Fruit fly (Drosophila melanogaster) whole organism, embryonic: Measurements from ENCODE around the gene CG14147.

ENCODE experiments used
- ATbp ChIP-seq: fragments of 200-800 bp; sonication (Bioruptor generic); optimal IDR thresholded peaks from 2 replicates; lab custom pipeline; 2017; ENCODE audit warnings: missing biosample characterization, mild to moderate bottlenecking, missing genetic modification characterization, missing genetic modification reagents
- Atf3 ChIP-seq: fragments of 200-800 bp; sonication (Bioruptor generic); optimal IDR thresholded peaks from 3 replicates; lab custom pipeline; 2016; ENCODE audit warnings: missing biosample characterization, missing genetic modification characterization
- BEAF-32 ChIP-seq: fragments of 200-800 bp; sonication (Bioruptor generic); optimal IDR thresholded peaks from 3 replicates; lab custom pipeline; 2017; ENCODE audit warnings: missing biosample characterization, missing genetic modification characterization, mild to moderate bottlenecking, moderate library complexity, missing genetic modification reagents
- BtbVII ChIP-seq: fragments of 200-800 bp; sonication (Bioruptor generic); optimal IDR thresholded peaks from 3 replicates; lab custom pipeline; 2017; ENCODE audit warnings: missing biosample characterization, mild to moderate bottlenecking, missing genetic modification characterization
- CG10431 ChIP-seq: fragments of 200-800 bp; sonication (Bioruptor generic); optimal IDR thresholded peaks from 3 replicates; lab custom pipeline; 2018; ENCODE audit warnings: missing biosample characterization, mild to moderate bottlenecking, missing genetic modification characterization
- CG11093 ChIP-seq: fragments of 200-800 bp; sonication (Bioruptor generic); IDR thresholded peaks from 3 replicates; pipeline ENCODE4 v1.3.6; 2022; ENCODE audit warnings: missing biosample characterization, missing genetic modification characterization
- CG11723 ChIP-seq: fragments of 200-800 bp; sonication (Bioruptor generic); optimal IDR thresholded peaks from 2 replicates; lab custom pipeline; 2017; ENCODE audit warnings: missing biosample characterization, mild to moderate bottlenecking, missing genetic modification characterization
- CG14667 ChIP-seq: fragments of 200-800 bp; sonication (Bioruptor generic); IDR thresholded peaks from 2 replicates; pipeline ENCODE4 v1.3.6; 2022; ENCODE audit warnings: missing biosample characterization, missing genetic modification characterization
- CG15514 ChIP-seq: fragments of 200-800 bp; sonication (Bioruptor generic); optimal IDR thresholded peaks from 3 replicates; lab custom pipeline; 2017; ENCODE audit warnings: missing biosample characterization, missing genetic modification characterization, mild to moderate bottlenecking, moderate library complexity, missing genetic modification reagents
- CG17568 ChIP-seq: fragments of 200-800 bp; sonication (Bioruptor generic); optimal IDR thresholded peaks from 2 replicates; lab custom pipeline; 2018; ENCODE audit warnings: missing biosample characterization, mild to moderate bottlenecking, missing genetic modification characterization, moderate library complexity
- CG17912 ChIP-seq: fragments of 200-800 bp; sonication (Bioruptor generic); optimal IDR thresholded peaks from 2 replicates; lab custom pipeline; 2018; ENCODE audit warnings: missing biosample characterization, mild to moderate bottlenecking, missing genetic modification characterization
- CG18599 ChIP-seq: fragments of 200-800 bp; sonication (Bioruptor generic); optimal IDR thresholded peaks from 3 replicates; lab custom pipeline; 2017; ENCODE audit warnings: missing biosample characterization, missing genetic modification characterization, mild to moderate bottlenecking, moderate library complexity, missing genetic modification reagents
- CG3065 ChIP-seq: fragments of 200-800 bp; sonication (Bioruptor generic); optimal IDR thresholded peaks from 2 replicates; lab custom pipeline; 2016; ENCODE audit warnings: missing biosample characterization, missing genetic modification characterization
- CG31388 ChIP-seq: fragments of 200-800 bp; sonication (Bioruptor generic); optimal IDR thresholded peaks from 2 replicates; lab custom pipeline; 2016; ENCODE audit warnings: missing biosample characterization, missing genetic modification characterization
- CG3163 ChIP-seq: fragments of 200-800 bp; sonication (Bioruptor generic); optimal IDR thresholded peaks from 3 replicates; lab custom pipeline; 2016; ENCODE audit warnings: missing biosample characterization, missing genetic modification characterization
- CG34376 ChIP-seq: fragments of 200-800 bp; sonication (Bioruptor generic); optimal IDR thresholded peaks from 2 replicates; lab custom pipeline; 2018; ENCODE audit warnings: missing biosample characterization, mild to moderate bottlenecking, missing genetic modification characterization
- CG34422 ChIP-seq: fragments of 200-800 bp; sonication (Bioruptor generic); IDR thresholded peaks from 3 replicates; pipeline ENCODE4 v1.3.6; 2022; ENCODE audit warnings: missing biosample characterization, missing genetic modification characterization
- CG4424 ChIP-seq: fragments of 200-800 bp; sonication (Bioruptor generic); optimal IDR thresholded peaks from 3 replicates; lab custom pipeline; 2016; ENCODE audit warnings: missing biosample characterization, missing genetic modification characterization
- CG4730 ChIP-seq: fragments of 200-800 bp; sonication (Bioruptor generic); IDR thresholded peaks from 2 replicates; pipeline ENCODE4 v1.3.6; 2022; ENCODE audit warnings: missing biosample characterization, missing genetic modification characterization
- CG8478 ChIP-seq: fragments of >200 bp; optimal IDR thresholded peaks from 2 replicates; lab custom pipeline; 2018
- CG8765 ChIP-seq: fragments of 200-800 bp; sonication (Bioruptor generic); IDR thresholded peaks from 2 replicates; pipeline ENCODE4 v1.3.6; 2022; ENCODE audit warnings: missing biosample characterization, missing genetic modification characterization
- CG8944 ChIP-seq: fragments of 200-800 bp; sonication (Bioruptor generic); optimal IDR thresholded peaks from 3 replicates; lab custom pipeline; 2016; ENCODE audit warnings: missing biosample characterization, missing genetic modification characterization
- CG9215 ChIP-seq: fragments of 200-800 bp; sonication (Bioruptor generic); IDR thresholded peaks from 2 replicates; pipeline ENCODE4 v1.3.6; 2022; ENCODE audit warnings: missing biosample characterization, missing genetic modification characterization
- CG9817 ChIP-seq: fragments of 200-800 bp; sonication (Bioruptor generic); optimal IDR thresholded peaks from 2 replicates; lab custom pipeline; 2018; ENCODE audit warnings: missing biosample characterization, mild to moderate bottlenecking, missing genetic modification characterization, moderate library complexity
- HLH3B ChIP-seq: fragments of 200-800 bp; sonication (Bioruptor generic); IDR thresholded peaks from 2 replicates; pipeline ENCODE4 v1.3.6; 2022; ENCODE audit warnings: missing biosample characterization, missing genetic modification characterization
- Hr51 ChIP-seq, 2 experiments: fragments of 200-800 bp; sonication (Bioruptor generic); optimal IDR thresholded peaks; 2 replicates in 1 of 2; 3 replicates in 1 of 2; lab custom pipeline; 2016 to 2018; ENCODE audit warnings: missing biosample characterization in 2 of 2, missing genetic modification characterization in 2 of 2, mild to moderate bottlenecking in 1 of 2, moderate library complexity in 1 of 2
- Mes4 ChIP-seq: fragments of 200-800 bp; sonication (Bioruptor generic); optimal IDR thresholded peaks from 2 replicates; lab custom pipeline; 2016; ENCODE audit warnings: missing biosample characterization, missing genetic modification characterization
- Pdp1 ChIP-seq, 2 experiments: fragments of 200-800 bp; sonication (Bioruptor generic); optimal IDR thresholded peaks; 3 replicates each; lab custom pipeline; 2016; ENCODE audit warnings: missing biosample characterization in 2 of 2, missing genetic modification characterization in 2 of 2, mild to moderate bottlenecking in 1 of 2, moderate library complexity in 1 of 2
- Ptx1 ChIP-seq: fragments of 200-800 bp; sonication (Bioruptor generic); IDR thresholded peaks from 2 replicates; pipeline ENCODE4 v1.3.6; 2022; ENCODE audit warnings: missing biosample characterization, missing genetic modification characterization
- Sin3A ChIP-seq: fragments of >200 bp; optimal IDR thresholded peaks from 2 replicates; lab custom pipeline; 2018
- Sry-β ChIP-seq: fragments of 200-800 bp; sonication (Bioruptor generic); optimal IDR thresholded peaks from 2 replicates; lab custom pipeline; 2018; ENCODE audit warnings: missing biosample characterization, mild to moderate bottlenecking, missing genetic modification characterization, moderate library complexity
- Stat92E ChIP-seq, 3 experiments: fragments of >200 bp in 2 of 3; fragments of 200-800 bp in 1 of 3; sonication (Bioruptor generic) in 1 of 3; optimal IDR thresholded peaks; 2 replicates each; lab custom pipeline; 2017 to 2019; ENCODE audit warnings: missing biosample characterization in 3 of 3, missing genetic modification characterization in 3 of 3, mild to moderate bottlenecking in 1 of 3, moderate library complexity in 1 of 3
- Vsx1 ChIP-seq: fragments of 200-800 bp; sonication (Bioruptor generic); optimal IDR thresholded peaks from 2 replicates; lab custom pipeline; 2017; ENCODE audit warnings: missing biosample characterization, mild to moderate bottlenecking, missing genetic modification characterization, missing genetic modification reagents
- YL-1 ChIP-seq: fragments of 200-800 bp; sonication (Bioruptor generic); optimal IDR thresholded peaks from 3 replicates; lab custom pipeline; 2017; ENCODE audit warnings: missing biosample characterization, mild to moderate bottlenecking, missing genetic modification characterization
- aop ChIP-seq: fragments of 200-800 bp; sonication (Bioruptor generic); IDR thresholded peaks from 2 replicates; pipeline ENCODE4 v1.3.6; 2022; ENCODE audit warnings: missing biosample characterization, missing genetic modification characterization
- bsh ChIP-seq, 2 experiments: fragments of 200-800 bp; sonication (Bioruptor generic); optimal IDR thresholded peaks; 2 replicates each; lab custom pipeline; 2017 to 2018; ENCODE audit warnings: mild to moderate bottlenecking in 2 of 2, missing biosample characterization in 2 of 2, missing genetic modification characterization in 2 of 2, moderate library complexity in 1 of 2
- dimm ChIP-seq: fragments of 200-800 bp; sonication (Bioruptor generic); IDR thresholded peaks from 2 replicates; pipeline ENCODE4 v1.3.6; 2022; ENCODE audit warnings: missing biosample characterization, missing genetic modification characterization
- dysf ChIP-seq: fragments of 200-800 bp; sonication (Bioruptor generic); IDR thresholded peaks from 3 replicates; pipeline ENCODE4 v1.3.6; 2022; ENCODE audit warnings: missing biosample characterization, missing genetic modification characterization
- ftz-f1 ChIP-seq: fragments of 200-800 bp; sonication (Bioruptor generic); optimal IDR thresholded peaks from 2 replicates; lab custom pipeline; 2016; ENCODE audit warnings: missing biosample characterization, missing genetic modification characterization
- hkb ChIP-seq, 2 experiments: fragments of 200-800 bp in 1 of 2; fragments of >200 bp in 1 of 2; sonication (Bioruptor generic) in 1 of 2; IDR thresholded peaks in 1 of 2; optimal IDR thresholded peaks in 1 of 2; 2 replicates each; pipeline versions ENCODE4 v1.3.6 to Lab custom; 2017 to 2022; ENCODE audit warnings: missing biosample characterization in 1 of 2, missing genetic modification characterization in 1 of 2
- klu ChIP-seq: fragments of 200-800 bp; sonication (Bioruptor generic); IDR thresholded peaks from 2 replicates; pipeline ENCODE4 v1.3.6; 2022; ENCODE audit warnings: missing biosample characterization, missing genetic modification characterization
- lab ChIP-seq: fragments of 200-800 bp; sonication (Bioruptor generic); optimal IDR thresholded peaks from 3 replicates; lab custom pipeline; 2017; ENCODE audit warnings: missing biosample characterization, missing genetic modification characterization, mild to moderate bottlenecking, moderate library complexity, missing genetic modification reagents
- lbe ChIP-seq: fragments of 200-800 bp; sonication (Bioruptor generic); optimal IDR thresholded peaks from 2 replicates; lab custom pipeline; 2016; ENCODE audit warnings: missing biosample characterization, mild to moderate bottlenecking, missing genetic modification characterization
- mirr ChIP-seq: fragments of 200-800 bp; sonication (Bioruptor generic); optimal IDR thresholded peaks from 3 replicates; lab custom pipeline; 2018; ENCODE audit warnings: missing biosample characterization, mild to moderate bottlenecking, missing genetic modification characterization
- sd ChIP-seq: fragments of 200-800 bp; sonication (Bioruptor generic); optimal IDR thresholded peaks from 3 replicates; lab custom pipeline; 2018; ENCODE audit warnings: missing biosample characterization, mild to moderate bottlenecking, missing genetic modification characterization, moderate library complexity
- sug ChIP-seq: fragments of 200-800 bp; optimal IDR thresholded peaks from 2 replicates; lab custom pipeline; 2019; ENCODE audit warnings: missing biosample characterization, mild to moderate bottlenecking, missing genetic modification characterization, moderate library complexity
- tna ChIP-seq: fragments of 200-800 bp; sonication (Bioruptor generic); IDR thresholded peaks from 2 replicates; pipeline ENCODE4 v1.3.6; 2022; ENCODE audit warnings: missing biosample characterization, missing genetic modification characterization; ENCODE audit not compliant: partially characterized antibody
- trh ChIP-seq: fragments of 200-800 bp; sonication (Bioruptor generic); optimal IDR thresholded peaks from 2 replicates; lab custom pipeline; 2016; ENCODE audit warnings: missing biosample characterization, missing genetic modification characterization
- unpg ChIP-seq: fragments of 200-800 bp; sonication (Bioruptor generic); optimal IDR thresholded peaks from 3 replicates; lab custom pipeline; 2018; ENCODE audit warnings: missing biosample characterization, mild to moderate bottlenecking, missing genetic modification characterization, moderate library complexity

The CG14147 gene

dm6 chr3L:11004739-11005476 lies 32.5 kb downstream of the CG14147 start (continued):
- TF ChIP-seq bsh (GFP tag; optimal IDR thresholded peaks at IDR 0.05; lab: Kevin White, UChicago) (no peak), HLH3B (GFP tag; lab: Robert Waterston, UW) (no peak), dysf (no peak), Sin3A (lab: Kevin White, UChicago) (no peak), CG34376 (peak; percentile 42), Vsx1 (peak; percentile 22), lab (GFP tag; lab: Kevin White, UChicago) (no peak), aop (GFP tag; lab: Robert Waterston, UW) (no peak), CG34422 (GFP tag; lab: Robert Waterston, UW) (no peak), CG3163 (no peak), CG8478 (lab: Kevin White, UChicago) (no peak), CG14667 (no peak), hkb (optimal IDR thresholded peaks at IDR 0.05; lab: Kevin White, UChicago) (no peak), hkb (GFP tag; IDR thresholded peaks at IDR 0.05; lab: Robert Waterston, UW) (no peak), CG15514 (no peak), CG11093 (GFP tag; lab: Robert Waterston, UW) (no peak), Sry-β (GFP tag; lab: Kevin White, UChicago) (no peak), CG8944 (GFP tag; lab: Kevin White, UChicago) (no peak), Pdp1 (GFP tag; optimal IDR thresholded peaks at IDR 0.05; lab: Kevin White, UChicago) (peak in 1 of 2 experiments; percentile 89), CG31388 (GFP tag; lab: Kevin White, UChicago) (no peak), BtbVII (GFP tag; lab: Kevin White, UChicago) (peak; percentile 58), lbe (GFP tag; lab: Kevin White, UChicago) (no peak), CG10431 (GFP tag; lab: Kevin White, UChicago) (no peak), sd (no peak), CG4424 (GFP tag; lab: Kevin White, UChicago) (no peak), Hr51 (GFP tag; optimal IDR thresholded peaks at IDR 0.05; lab: Kevin White, UChicago) (no peak), CG17912 (GFP tag; lab: Kevin White, UChicago) (no peak), CG18599 (peak; percentile 22), CG3065 (GFP tag; lab: Kevin White, UChicago) (no peak), ftz-f1 (GFP tag; lab: Kevin White, UChicago) (no peak), mirr (GFP tag; lab: Kevin White, UChicago) (peak; percentile 43), unpg (GFP tag; lab: Kevin White, UChicago) (no peak), Atf3 (GFP tag; lab: Kevin White, UChicago) (no peak), dimm (GFP tag; lab: Robert Waterston, UW) (no peak), CG9817 (tag; lab: Kevin White, UChicago) (no peak), Ptx1 (GFP tag; lab: Robert Waterston, UW) (no peak), CG17568 (GFP tag; lab: Kevin White, UChicago) (no peak), Stat92E (GFP tag; optimal IDR thresholded peaks at IDR 0.05; lab: Kevin White, UChicago) (no peak), CG11723 (GFP tag; lab: Kevin White, UChicago) (no peak), YL-1 (GFP tag; lab: Kevin White, UChicago) (no peak), ATbp (GFP tag; lab: Kevin White, UChicago) (no peak), Mes4 (GFP tag; lab: Kevin White, UChicago) (no peak), klu (GFP tag; lab: Robert Waterston, UW) (peak; percentile 54; the same call in 1 of the 2 replicates), trh (GFP tag; lab: Kevin White, UChicago) (no peak), CG8765 (GFP tag; lab: Robert Waterston, UW) (no peak), tna (GFP tag; lab: Robert Waterston, UW) (no peak), BEAF-32 (GFP tag; lab: Kevin White, UChicago) (no peak), CG4730 (GFP tag; lab: Robert Waterston, UW) (no peak), sug (tag; lab: Kevin White, UChicago) (peak; percentile 96), CG9215 (GFP tag; lab: Robert Waterston, UW) (no peak)
